Worm (Caenorhabditis elegans) whole organism, mixed stage, embryonic: ENCODE results near the gene C26B9.2.

ENCODE experiments used
- M03D4.4 ChIP-seq: sonication (generic microtip); optimal IDR thresholded peaks from 2 replicates; lab custom pipeline; 2017; ENCODE audit warnings: mild to moderate bottlenecking, missing genetic modification characterization, missing compliant biosample characterization
- bed-3 ChIP-seq: fragments of 200-800 bp; sonication (Bioruptor generic); optimal IDR thresholded peaks from 3 replicates; lab custom pipeline; 2018; ENCODE audit warnings: mild to moderate bottlenecking, missing genetic modification characterization, moderate library complexity, missing compliant biosample characterization
- blmp-1 ChIP-seq: fragments of 150-350 bp; optimal IDR thresholded peaks from 2 replicates; lab custom pipeline; 2014; ENCODE audit warnings: missing biosample characterization, missing genetic modification characterization
- ceh-39 ChIP-seq: fragments of 150-350 bp; optimal IDR thresholded peaks from 2 replicates; lab custom pipeline; 2014; ENCODE audit warnings: missing biosample characterization, missing genetic modification characterization
- ceh-43 ChIP-seq: fragments of 200-800 bp; sonication (Bioruptor generic); optimal IDR thresholded peaks from 2 replicates; lab custom pipeline; 2018; ENCODE audit warnings: mild to moderate bottlenecking, missing genetic modification characterization, moderate library complexity, missing compliant biosample characterization
- ceh-83 ChIP-seq: fragments of 200-800 bp; sonication (Bioruptor generic); optimal IDR thresholded peaks from 2 replicates; lab custom pipeline; 2018; ENCODE audit warnings: mild to moderate bottlenecking, missing genetic modification characterization, missing compliant biosample characterization
- ces-1 ChIP-seq: fragments of 150-350 bp; optimal IDR thresholded peaks from 2 replicates; lab custom pipeline; 2014; ENCODE audit warnings: missing biosample characterization, missing genetic modification reagents, missing genetic modification characterization
- drap-1 ChIP-seq: fragments of 200-800 bp; sonication (Bioruptor generic); optimal IDR thresholded peaks from 3 replicates; lab custom pipeline; 2018; ENCODE audit warnings: mild to moderate bottlenecking, missing genetic modification characterization, missing compliant biosample characterization
- elt-1 ChIP-seq: sonication (generic microtip); optimal IDR thresholded peaks from 2 replicates; lab custom pipeline; 2017; ENCODE audit warnings: missing genetic modification characterization, mild to moderate bottlenecking, missing compliant biosample characterization, antibody characterized with exemption, moderate library complexity, borderline replicate concordance; ENCODE audit not compliant: insufficient read depth
- flh-1 ChIP-seq: fragments of 200-800 bp; sonication (Bioruptor generic); optimal IDR thresholded peaks from 2 replicates; lab custom pipeline; 2018; ENCODE audit warnings: mild to moderate bottlenecking, missing genetic modification characterization, moderate library complexity, missing compliant biosample characterization
- ham-2 ChIP-seq: fragments of 200-800 bp; sonication (Bioruptor generic); optimal IDR thresholded peaks from 2 replicates; lab custom pipeline; 2018; ENCODE audit warnings: mild to moderate bottlenecking, missing genetic modification characterization, missing compliant biosample characterization
- hlh-1 ChIP-seq: fragments of 150-350 bp; optimal IDR thresholded peaks from 2 replicates; lab custom pipeline; 2014; ENCODE audit warnings: missing biosample characterization, missing genetic modification reagents, missing genetic modification characterization
- lin-13 ChIP-seq: fragments of 150-350 bp; optimal IDR thresholded peaks from 2 replicates; lab custom pipeline; 2014; ENCODE audit warnings: missing biosample characterization, missing genetic modification characterization
- lin-32 ChIP-seq: fragments of 200-800 bp; sonication (Bioruptor generic); optimal IDR thresholded peaks from 2 replicates; lab custom pipeline; 2018; ENCODE audit warnings: mild to moderate bottlenecking, missing genetic modification characterization, missing compliant biosample characterization
- lsy-2 ChIP-seq: fragments of 150-350 bp; optimal IDR thresholded peaks from 2 replicates; lab custom pipeline; 2014; ENCODE audit warnings: missing biosample characterization, missing genetic modification characterization
- mab-5 ChIP-seq: fragments of 150-350 bp; optimal IDR thresholded peaks from 2 replicates; lab custom pipeline; 2014; ENCODE audit warnings: missing biosample characterization, missing genetic modification characterization
- mep-1 ChIP-seq: fragments of 150-350 bp; optimal IDR thresholded peaks from 2 replicates; lab custom pipeline; 2017; ENCODE audit warnings: missing biosample characterization, missing genetic modification reagents, missing genetic modification characterization, inconsistent platforms
- mls-2 ChIP-seq: sonication (generic microtip); optimal IDR thresholded peaks from 2 replicates; lab custom pipeline; 2016; ENCODE audit warnings: mild to moderate bottlenecking, missing genetic modification characterization, moderate library complexity, missing compliant biosample characterization
- nhr-12 ChIP-seq: fragments of 150-350 bp; optimal IDR thresholded peaks from 2 replicates; lab custom pipeline; 2014; ENCODE audit warnings: missing biosample characterization, missing genetic modification characterization
- nhr-2 ChIP-seq: fragments of 150-350 bp; optimal IDR thresholded peaks from 2 replicates; lab custom pipeline; 2014; ENCODE audit warnings: missing biosample characterization, missing genetic modification characterization
- nhr-237 ChIP-seq: fragments of 150-350 bp; optimal IDR thresholded peaks from 2 replicates; lab custom pipeline; 2014; ENCODE audit warnings: missing biosample characterization, missing genetic modification characterization
- nhr-28 ChIP-seq: fragments of 150-350 bp; optimal IDR thresholded peaks from 2 replicates; lab custom pipeline; 2014; ENCODE audit warnings: missing biosample characterization, missing genetic modification characterization
- nhr-76 ChIP-seq: sonication (generic microtip); optimal IDR thresholded peaks from 2 replicates; lab custom pipeline; 2017; ENCODE audit warnings: missing biosample characterization, missing genetic modification characterization
- pha-4 ChIP-seq: fragments of 150-350 bp; optimal IDR thresholded peaks from 2 replicates; lab custom pipeline; 2018; ENCODE audit warnings: missing biosample characterization, missing genetic modification reagents, missing genetic modification characterization
- sem-2 ChIP-seq: fragments of 200-800 bp; sonication (Bioruptor generic); optimal IDR thresholded peaks from 2 replicates; lab custom pipeline; 2018; ENCODE audit warnings: mild to moderate bottlenecking, missing genetic modification characterization, missing compliant biosample characterization
- snpc-4 ChIP-seq: fragments of 150-350 bp; optimal IDR thresholded peaks from 2 replicates; lab custom pipeline; 2014; ENCODE audit warnings: missing biosample characterization, missing genetic modification characterization
- unc-120 ChIP-seq: sonication (generic microtip); optimal IDR thresholded peaks from 2 replicates; lab custom pipeline; 2017; ENCODE audit warnings: missing genetic modification characterization, missing compliant biosample characterization; ENCODE audit not compliant: poor library complexity, severe bottlenecking
- unc-39 ChIP-seq: fragments of 150-350 bp; optimal IDR thresholded peaks from 2 replicates; lab custom pipeline; 2014; ENCODE audit warnings: missing biosample characterization, missing genetic modification characterization
- zip-8 ChIP-seq: fragments of 150-350 bp; optimal IDR thresholded peaks from 2 replicates; lab custom pipeline; 2014; ENCODE audit warnings: missing biosample characterization, missing genetic modification characterization
- ztf-11 ChIP-seq: fragments of 150-350 bp; optimal IDR thresholded peaks from 2 replicates; lab custom pipeline; 2014; ENCODE audit warnings: missing biosample characterization, missing genetic modification characterization

Gene C26B9.2

DNA sequence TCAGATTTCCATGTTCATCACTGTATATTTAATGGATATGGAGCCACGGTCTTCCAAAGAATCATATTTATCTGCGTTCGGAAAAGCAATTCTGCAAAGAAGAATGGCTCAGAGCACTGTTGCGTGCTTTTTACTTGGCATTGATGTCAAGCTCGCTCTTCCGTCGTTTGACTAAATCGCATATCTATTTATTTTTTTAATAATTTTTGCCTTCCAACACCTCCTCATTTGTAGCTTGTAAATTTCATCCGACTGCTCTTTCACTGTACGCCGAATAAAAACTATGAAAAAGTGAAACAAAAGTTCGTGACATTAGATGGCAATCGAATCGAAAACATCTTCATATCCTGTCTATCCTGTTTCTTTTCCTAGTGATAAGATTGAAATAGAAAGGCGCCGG, at the start of gene C26B9.2:
C26B9.2 (plus strand) TSS at position 301 of the 400 bp plus-strand sequence.
- TF ChIP-seq nhr-12 (tag; lab: Kevin White, UChicago), result no peak
- TF ChIP-seq lin-13 (tag; lab: Kevin White, UChicago), result no peak
- TF ChIP-seq ceh-39, result no peak
- TF ChIP-seq elt-1 (tag; lab: Kevin White, UChicago), result no peak
- TF ChIP-seq sem-2 (GFP tag; lab: Kevin White, UChicago), result no peak
- no peak for TF ChIP-seq zip-8 (tag; lab: Kevin White, UChicago)
- no peak for TF ChIP-seq ceh-43 (GFP tag; lab: Kevin White, UChicago)

DNA sequence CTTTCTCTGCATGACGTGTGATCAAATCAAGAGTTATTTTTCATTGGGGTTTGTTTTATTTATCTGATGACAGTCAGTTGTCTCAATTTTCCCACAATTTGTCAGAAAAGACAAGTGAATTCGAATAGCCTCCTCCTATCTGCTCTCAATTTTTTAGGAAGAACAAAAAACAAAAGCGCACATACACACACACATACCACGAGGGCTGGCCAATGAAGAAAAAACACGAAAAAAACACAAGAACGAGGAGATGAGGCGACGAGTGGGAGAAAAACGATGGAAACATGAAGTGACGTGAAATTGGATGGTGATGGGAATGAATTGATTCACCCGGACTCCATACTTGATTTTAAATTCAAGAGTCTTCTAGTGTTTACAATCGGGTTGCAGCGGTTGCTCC, 46.1 kb upstream of the C26B9.2 start:
- TF ChIP-seq nhr-28, result no peak
- no peak for TF ChIP-seq elt-1 (tag; lab: Kevin White, UChicago)
- TF ChIP-seq drap-1 (GFP tag; lab: Kevin White, UChicago), result no peak
- no peak for TF ChIP-seq snpc-4 (tag; lab: Kevin White, UChicago)
- TF ChIP-seq ceh-39, result no peak
- TF ChIP-seq lin-32, result no peak
- TF ChIP-seq lsy-2, result no peak
- TF ChIP-seq nhr-76, result no peak
- TF ChIP-seq, all 35 proteins: peak for 0

DNA sequence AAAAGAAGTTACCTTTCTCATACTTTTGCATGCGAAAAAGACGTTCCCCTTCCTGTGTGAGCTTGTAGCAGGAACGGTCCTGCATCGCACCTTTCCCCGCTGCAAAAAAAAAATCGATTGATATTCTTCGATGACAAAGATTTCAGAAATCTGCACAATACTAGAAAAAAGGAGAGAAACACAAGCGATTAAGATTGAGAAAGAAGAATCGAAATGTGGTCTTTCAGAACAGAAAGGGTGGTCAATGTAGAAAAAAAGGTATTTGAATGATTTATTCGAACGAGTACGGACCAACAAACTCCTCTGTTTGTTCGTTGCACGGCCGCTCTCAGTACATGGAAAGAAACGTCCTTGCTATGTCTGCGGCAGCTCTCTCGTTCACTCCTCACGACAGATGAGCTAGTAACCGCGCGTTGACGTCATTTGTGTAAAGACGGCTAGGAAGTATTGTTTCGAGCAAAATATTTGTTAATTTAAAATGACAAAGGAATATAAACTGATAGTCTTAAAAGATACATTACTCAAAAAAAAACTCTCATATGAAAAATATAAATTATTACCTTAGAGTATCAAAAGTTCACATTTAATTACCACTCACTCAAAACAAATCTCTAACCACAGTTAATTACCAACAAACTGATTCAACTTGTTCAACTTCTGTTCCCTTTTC, 41.9 kb upstream of the C26B9.2 start, which contains the start of gene ift-81:
ift-81 (plus strand) TSS at position 620 of the 670 bp plus-strand sequence.
- no peak for TF ChIP-seq nhr-12 (tag; lab: Kevin White, UChicago)
- no peak for TF ChIP-seq lsy-2
- TF ChIP-seq flh-1, result no peak
- TF ChIP-seq blmp-1 (tag; lab: Kevin White, UChicago), result no peak
- TF ChIP-seq ceh-83, result no peak
- TF ChIP-seq nhr-28, result no peak
- no peak for TF ChIP-seq nhr-237
- no peak for TF ChIP-seq nhr-2 (tag; lab: Kevin White, UChicago)
- TF ChIP-seq hlh-1 (tag; lab: Kevin White, UChicago), result peak; percentile 46
- no peak for TF ChIP-seq mab-5 (tag; lab: Kevin White, UChicago)
- TF ChIP-seq ztf-11 (tag; lab: Kevin White, UChicago), result no peak
- no peak for TF ChIP-seq unc-39 (tag; lab: Kevin White, UChicago)
- TF ChIP-seq lin-13 (tag; lab: Kevin White, UChicago), result peak; percentile 5
- TF ChIP-seq ces-1 (GFP tag; lab: Kevin White, UChicago), result peak; percentile 12
- peak; percentile 29 for TF ChIP-seq mep-1
- no peak for TF ChIP-seq ceh-39

DNA sequence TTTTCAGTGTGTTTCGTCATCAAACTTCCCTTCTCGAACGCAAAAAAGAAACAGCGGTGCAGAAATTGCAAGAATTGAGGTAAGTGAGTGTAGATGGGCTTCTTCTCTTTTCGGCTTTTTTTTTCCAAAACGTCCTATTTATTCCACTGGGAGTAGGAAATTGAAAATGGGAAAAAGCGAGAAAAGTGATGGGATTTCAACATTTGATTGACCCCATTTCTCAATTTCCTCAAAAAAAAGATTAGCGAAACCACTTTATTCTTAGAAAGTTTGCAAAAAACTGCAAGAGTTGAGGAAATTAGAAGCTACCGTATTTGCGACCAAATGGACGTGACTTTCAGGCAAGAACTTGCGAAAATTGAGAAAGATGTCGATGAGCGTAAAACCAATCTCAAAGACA, 36.5 kb upstream of the C26B9.2 start, which contains the start of gene ags-3:
ags-3 (minus strand) TSS at position 101 of the 400 bp plus-strand sequence.
- no peak for TF ChIP-seq ces-1 (GFP tag; lab: Kevin White, UChicago)
- TF ChIP-seq pha-4, result no peak
- no peak for TF ChIP-seq nhr-76
- TF ChIP-seq M03D4.4 (tag; lab: Kevin White, UChicago), result no peak
- TF ChIP-seq snpc-4 (tag; lab: Kevin White, UChicago), result no peak
- no peak for TF ChIP-seq bed-3 (GFP tag; lab: Kevin White, UChicago)
- no peak for TF ChIP-seq unc-120 (tag; lab: Kevin White, UChicago)
- no peak for TF ChIP-seq ham-2 (GFP tag; lab: Kevin White, UChicago)
- TF ChIP-seq ceh-39, result no peak
- TF ChIP-seq lin-13 (tag; lab: Kevin White, UChicago), result no peak
- no peak for TF ChIP-seq sem-2 (GFP tag; lab: Kevin White, UChicago)
- no peak for TF ChIP-seq nhr-237
- no peak for TF ChIP-seq nhr-28
- TF ChIP-seq ceh-43 (GFP tag; lab: Kevin White, UChicago), result no peak
- no peak for TF ChIP-seq lin-32
- TF ChIP-seq mls-2 (tag; lab: Kevin White, UChicago), result no peak

DNA sequence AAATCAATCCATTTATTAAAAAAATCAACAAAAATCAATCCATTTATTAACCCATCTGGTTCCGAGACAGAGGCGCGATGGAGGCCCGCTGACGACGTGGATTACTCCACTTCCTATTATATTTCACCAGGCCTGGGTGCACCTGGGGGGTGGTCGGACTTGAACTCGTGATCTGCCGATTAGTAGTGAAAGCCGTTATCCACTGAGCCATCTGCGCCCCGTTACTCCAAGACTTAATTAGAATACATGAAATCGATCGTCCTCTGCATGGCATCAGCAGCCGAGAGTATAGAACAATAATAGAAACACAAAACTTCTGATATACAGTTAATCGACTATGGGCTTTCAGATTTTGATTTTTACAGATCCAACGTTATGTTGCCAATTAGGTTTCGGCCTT, 30.4 kb upstream of the C26B9.2 start:
- TF ChIP-seq ceh-83 (no peak), zip-8 (tag; lab: Kevin White, UChicago) (no peak), nhr-12 (tag; lab: Kevin White, UChicago) (no peak), elt-1 (tag; lab: Kevin White, UChicago) (no peak), nhr-2 (tag; lab: Kevin White, UChicago) (no peak), lin-32 (no peak)
